Worm (Caenorhabditis elegans): ENCODE measurements around the gene srbc-45.

ce11 chrV:12796908-12797490, 6.4 kb upstream of the srbc-45 start:
- no peak for TF ChIP-seq fkh-10 (GFP tag; optimal IDR thresholded peaks at IDR 0.05)
- TF ChIP-seq egl-27 (tag; optimal IDR thresholded peaks at IDR 0.05): no peak
- TF ChIP-seq lsy-2 (tag; optimal IDR thresholded peaks at IDR 0.05): no peak
- no peak for TF ChIP-seq ztf-11 (tag; optimal IDR thresholded peaks at IDR 0.05)
- TF ChIP-seq ztf-7 (tag; optimal IDR thresholded peaks at IDR 0.05): no peak
